Worm (Caenorhabditis elegans): ENCODE measurements around the gene srw-24.
"Not testable (repeated sequence)": the region's sequence is repeated elsewhere in the genome, so short reads cannot be mapped to it uniquely, and the experiment has no call there.

- TF ChIP-seq unc-30 (tag; optimal IDR thresholded peaks at IDR 0.05); unc-86 (tag; optimal IDR thresholded peaks at IDR 0.05); tbx-2 (tag; optimal IDR thresholded peaks at IDR 0.05); fos-1 (tag; optimal IDR thresholded peaks at IDR 0.05); lin-15B (tag; optimal IDR thresholded peaks at IDR 0.05); tlp-1 (tag; optimal IDR thresholded peaks at IDR 0.05); dpl-1 (GFP tag; optimal IDR thresholded peaks at IDR 0.05); mdl-1 (tag; optimal IDR thresholded peaks at IDR 0.05); nhr-28 (tag; optimal IDR thresholded peaks at IDR 0.05); unc-62 (GFP tag; optimal IDR thresholded peaks at IDR 0.05): not testable (repeated sequence)
Measured at ce11 chrV:15211869-15212268, 11.9 kb upstream of the srw-24 start, which contains the start of gene sri-24.
